Worm (Caenorhabditis elegans) whole organism, L3 larva: ENCODE data around the gene bcmo-2.

Experiments used
- R02D3.7 ChIP-seq: fragments of 150-350 bp; optimal IDR thresholded peaks from 2 replicates; lab custom pipeline; 2014; ENCODE audit warnings: missing biosample characterization, missing genetic modification characterization
- ZK546.5 ChIP-seq: sonication (generic microtip); optimal IDR thresholded peaks from 2 replicates; lab custom pipeline; 2017; ENCODE audit warnings: missing biosample characterization, missing genetic modification characterization
- ama-1 ChIP-seq: fragments of 150-350 bp; optimal IDR thresholded peaks from 2 replicates; lab custom pipeline; 2018
- ceh-28 ChIP-seq: fragments of 150-350 bp; optimal IDR thresholded peaks from 2 replicates; lab custom pipeline; 2014; ENCODE audit warnings: missing biosample characterization, missing genetic modification reagents, missing genetic modification characterization
- ceh-82 ChIP-seq: fragments of 150-350 bp; optimal IDR thresholded peaks from 2 replicates; lab custom pipeline; 2014; ENCODE audit warnings: missing biosample characterization, missing genetic modification characterization
- fos-1 ChIP-seq: fragments of 150-350 bp; optimal IDR thresholded peaks from 2 replicates; lab custom pipeline; 2014; ENCODE audit warnings: missing biosample characterization, missing genetic modification characterization
- jun-1 ChIP-seq: fragments of 150-350 bp; optimal IDR thresholded peaks from 2 replicates; lab custom pipeline; 2014; ENCODE audit warnings: missing biosample characterization, missing genetic modification reagents, missing genetic modification characterization
- mdl-1 ChIP-seq: fragments of 150-350 bp; optimal IDR thresholded peaks from 2 replicates; lab custom pipeline; 2014; ENCODE audit warnings: missing biosample characterization, missing genetic modification characterization
- nhr-11 ChIP-seq: fragments of 150-350 bp; optimal IDR thresholded peaks from 2 replicates; lab custom pipeline; 2014; ENCODE audit warnings: missing biosample characterization, missing genetic modification characterization
- nhr-237 ChIP-seq: fragments of 150-350 bp; optimal IDR thresholded peaks from 2 replicates; lab custom pipeline; 2014; ENCODE audit warnings: missing biosample characterization, missing genetic modification characterization
- nhr-28 ChIP-seq: fragments of 150-350 bp; optimal IDR thresholded peaks from 2 replicates; lab custom pipeline; 2014; ENCODE audit warnings: missing biosample characterization, missing genetic modification characterization
- skn-1 ChIP-seq: fragments of 150-350 bp; optimal IDR thresholded peaks from 2 replicates; lab custom pipeline; 2014; ENCODE audit warnings: missing biosample characterization, missing genetic modification characterization
- unc-39 ChIP-seq: sonication (generic microtip); optimal IDR thresholded peaks from 4 replicates; lab custom pipeline; 2017; ENCODE audit warnings: missing biosample characterization, missing genetic modification characterization
- ztf-11 ChIP-seq: fragments of 150-350 bp; optimal IDR thresholded peaks from 2 replicates; lab custom pipeline; 2014; ENCODE audit warnings: missing biosample characterization, missing genetic modification characterization

DNA sequence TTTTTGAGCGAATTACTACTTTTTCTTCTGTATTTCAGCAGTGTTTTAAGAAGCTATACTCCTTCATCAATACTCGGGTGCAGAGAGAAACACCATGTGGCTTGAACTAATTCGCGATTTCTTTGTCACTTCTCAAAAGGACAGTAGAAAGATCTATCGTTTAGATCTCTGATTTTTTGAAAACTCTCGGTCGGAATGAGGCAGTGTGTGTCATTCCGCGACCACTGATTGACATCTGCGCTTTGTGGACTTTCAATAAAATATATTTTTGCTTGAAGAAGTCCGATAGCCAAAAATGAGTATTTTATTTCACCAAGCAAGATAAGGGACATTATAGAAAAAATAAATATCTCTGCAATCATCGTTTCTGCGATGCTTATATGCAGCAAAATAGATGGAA is 48.6 kb downstream of the bcmo-2 start:
- TF ChIP-seq ama-1 (no peak), jun-1 (tag; lab: Kevin White, UChicago) (no peak), nhr-28 (no peak), R02D3.7 (tag; lab: Kevin White, UChicago) (no peak), mdl-1 (tag; lab: Kevin White, UChicago) (no peak), unc-39 (tag; lab: Kevin White, UChicago) (no peak), nhr-237 (tag; lab: Kevin White, UChicago) (no peak), ZK546.5 (no peak), ceh-82 (tag; lab: Kevin White, UChicago) (no peak), ceh-28 (no peak), nhr-11 (tag; lab: Kevin White, UChicago) (no peak), skn-1 (no peak), ztf-11 (no peak), fos-1 (tag; lab: Kevin White, UChicago) (no peak)
